Fruit fly (Drosophila melanogaster) whole organism: ENCODE measurements around the gene kibra.

Experiments
- CG8478 ChIP-seq: fragments of >200 bp; optimal IDR thresholded peaks from 2 replicates; lab custom pipeline; 2018; ENCODE audit warnings: inconsistent platforms
- Dll ChIP-seq: fragments of >200 bp; optimal IDR thresholded peaks from 2 replicates; lab custom pipeline; 2017
- EcR ChIP-seq, 2 experiments: fragments of >200 bp; optimal IDR thresholded peaks; 2 replicates each; lab custom pipeline; 2017; ENCODE audit warnings: missing biosample characterization in 2 of 2, missing genetic modification characterization in 2 of 2, missing genetic modification reagents in 2 of 2
- usp ChIP-seq: fragments of >200 bp; optimal IDR thresholded peaks from 2 replicates; lab custom pipeline; 2017; ENCODE audit warnings: missing biosample characterization, missing genetic modification characterization, mixed read lengths

- no peak for TF ChIP-seq EcR (GFP tag; optimal IDR thresholded peaks at IDR 0.05; lab: Kevin White, UChicago)
- TF ChIP-seq usp, result no peak
- TF ChIP-seq Dll, result no peak
- TF ChIP-seq CG8478 (lab: Kevin White, UChicago), result no peak
These were observed 31.7 kb downstream of the kibra start for dm6 chr3R:14692230-14692970.
